Worm (Caenorhabditis elegans): ENCODE results near the gene sra-12.
"Not testable (repeated sequence)": the region's sequence is repeated elsewhere in the genome, so short reads cannot be mapped to it uniquely, and the experiment has no call there.

sra-12 gene

DNA sequence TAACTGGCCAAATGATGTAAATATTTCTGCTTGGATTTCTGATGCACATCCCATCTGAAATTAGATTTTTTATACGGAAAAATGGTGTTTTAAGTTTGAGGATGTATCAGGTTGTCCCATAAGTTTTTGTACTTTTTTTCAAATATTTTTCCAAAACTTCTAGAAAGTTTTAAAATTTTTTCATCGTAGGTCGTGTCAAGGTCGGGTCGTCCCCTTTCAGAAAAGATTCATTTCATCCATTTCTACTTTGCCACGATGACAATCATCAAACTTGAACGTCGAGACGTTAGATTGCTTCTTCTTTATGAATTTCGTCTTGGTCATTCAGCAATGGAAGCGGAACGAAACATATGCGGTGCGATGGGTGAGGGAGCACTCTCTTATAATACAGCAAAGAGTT, at the start of gene sra-12:
Gene sra-12, minus strand, starts transcription at position 101 of the 400 bp plus-strand sequence.
- not testable (repeated sequence) for TF ChIP-seq hlh-8, ceh-31, hlh-6 (tag; optimal IDR thresholded peaks at IDR 0.05)

ce11 chrII:10953065-10953464, 48.8 kb upstream of the sra-12 start, which contains the start of gene nos-1:
Gene nos-1, minus strand, starts transcription at chrII:10953165.
- no peak for TF ChIP-seq sox-2 (GFP tag; IDR thresholded peaks at IDR 0.05)
- no peak for TF ChIP-seq ceh-2 (tag; optimal IDR thresholded peaks at IDR 0.05)
- no peak for TF ChIP-seq npax-4 (tag; optimal IDR thresholded peaks at IDR 0.05)
- TF ChIP-seq unc-86 (tag; optimal IDR thresholded peaks at IDR 0.05): no peak
- no peak for TF ChIP-seq odd-2 (tag; optimal IDR thresholded peaks at IDR 0.05)
- no peak for TF ChIP-seq ceh-30 (tag; optimal IDR thresholded peaks at IDR 0.05)
- no peak for TF ChIP-seq ahr-1 (tag; optimal IDR thresholded peaks at IDR 0.05)
- no peak for TF ChIP-seq ceh-24 (tag; optimal IDR thresholded peaks at IDR 0.05)
- no peak for TF ChIP-seq unc-3 (GFP tag; conservative IDR thresholded peaks at IDR 0.05)
- TF ChIP-seq unc-3 (tag; optimal IDR thresholded peaks at IDR 0.05): no peak
- no peak for TF ChIP-seq lin-11 (tag; optimal IDR thresholded peaks at IDR 0.05)
- TF ChIP-seq ceh-45 (GFP tag; IDR thresholded peaks at IDR 0.05): no peak
- TF ChIP-seq ceh-19 (GFP tag; optimal IDR thresholded peaks at IDR 0.05): no peak
- TF ChIP-seq zip-5 (tag; optimal IDR thresholded peaks at IDR 0.05): no peak
- no peak for TF ChIP-seq hlh-13 (GFP tag; optimal IDR thresholded peaks at IDR 0.05)
- no peak for TF ChIP-seq pha-4 (tag; optimal IDR thresholded peaks at IDR 0.05)
- TF ChIP-seq dve-1 (tag; optimal IDR thresholded peaks at IDR 0.05): no peak
- TF ChIP-seq nhr-11 (tag; optimal IDR thresholded peaks at IDR 0.05): no peak
- no peak for TF ChIP-seq sdc-2 (tag; optimal IDR thresholded peaks at IDR 0.05)
- no peak for TF ChIP-seq ceh-31 (tag; optimal IDR thresholded peaks at IDR 0.05)
- TF ChIP-seq ttx-3 (tag; optimal IDR thresholded peaks at IDR 0.05): no peak

DNA sequence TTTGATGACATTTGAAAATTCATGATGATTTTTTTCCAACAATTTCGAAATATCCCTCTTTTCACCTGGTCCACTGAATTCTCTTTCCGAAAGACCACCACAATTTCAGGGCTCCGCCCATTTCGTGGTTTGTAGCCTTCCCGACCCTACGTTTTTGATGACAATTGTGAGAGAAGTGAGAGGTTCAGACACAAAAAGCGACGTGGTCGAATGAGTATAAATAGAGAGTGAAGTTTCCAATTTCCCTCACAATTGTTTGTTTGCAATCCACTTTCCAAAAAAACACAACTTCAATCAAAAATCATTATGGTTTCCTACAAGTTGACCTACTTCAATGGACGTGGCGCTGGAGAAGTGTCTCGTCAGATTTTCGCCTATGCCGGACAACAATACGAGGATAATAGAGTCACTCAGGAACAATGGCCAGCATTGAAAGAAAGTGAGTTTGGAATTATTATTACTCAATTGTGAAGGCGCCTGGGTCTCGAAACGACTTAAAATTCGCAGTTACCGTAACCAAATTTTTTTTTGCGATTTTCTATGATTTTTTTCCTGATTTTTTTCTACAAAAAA, 45.9 kb upstream of the sra-12 start, which contains the start of gene gst-5:
Gene gst-5, plus strand, starts transcription at position 246 of the 573 bp plus-strand sequence.
- TF ChIP-seq sox-4 (tag; optimal IDR thresholded peaks at IDR 0.05) (no peak), K09A11.1 (tag; optimal IDR thresholded peaks at IDR 0.05; ENCODE audit: insufficient read depth) (no peak), T23F11.4 (GFP tag; optimal IDR thresholded peaks at IDR 0.05) (no peak), pag-3 (tag; optimal IDR thresholded peaks at IDR 0.05; ENCODE audit: borderline replicate concordance) (no peak), nfya-1 (tag; optimal IDR thresholded peaks at IDR 0.05) (peak; percentile 12), ama-1 (optimal IDR thresholded peaks at IDR 0.05) (no peak), gmeb-2 (tag; optimal IDR thresholded peaks at IDR 0.05) (no peak), pha-4 (tag; optimal IDR thresholded peaks at IDR 0.05) (no peak), unc-55 (GFP tag; optimal IDR thresholded peaks at IDR 0.05) (peak; percentile 50), pax-1 (tag; optimal IDR thresholded peaks at IDR 0.05) (no peak), hlh-13 (GFP tag; optimal IDR thresholded peaks at IDR 0.05) (no peak), dve-1 (tag; optimal IDR thresholded peaks at IDR 0.05) (peak; percentile 28), che-1 (tag; optimal IDR thresholded peaks at IDR 0.05) (no peak), Y22D7AL.16 (tag; optimal IDR thresholded peaks at IDR 0.05) (no peak), dmd-4 (tag; optimal IDR thresholded peaks at IDR 0.05; ENCODE audit: borderline replicate concordance) (no peak), eyg-1 (tag; optimal IDR thresholded peaks at IDR 0.05) (no peak), ceh-18 (tag; optimal IDR thresholded peaks at IDR 0.05) (peak; percentile 29), fkh-10 (GFP tag; optimal IDR thresholded peaks at IDR 0.05) (no peak), unc-3 (GFP tag; conservative IDR thresholded peaks at IDR 0.05) (no peak), unc-3 (tag; optimal IDR thresholded peaks at IDR 0.05) (no peak), ceh-48 (tag; optimal IDR thresholded peaks at IDR 0.05) (no peak), fax-1 (tag; optimal IDR thresholded peaks at IDR 0.05) (no peak), ceh-14 (tag; optimal IDR thresholded peaks at IDR 0.05) (no peak), tbx-2 (tag; optimal IDR thresholded peaks at IDR 0.05) (no peak), pros-1 (tag; optimal IDR thresholded peaks at IDR 0.05) (no peak), npax-4 (tag; optimal IDR thresholded peaks at IDR 0.05) (no peak), ceh-6 (GFP tag; optimal IDR thresholded peaks at IDR 0.05) (no peak), C38D4.7 (GFP tag; optimal IDR thresholded peaks at IDR 0.05) (no peak), elt-2 (tag; optimal IDR thresholded peaks at IDR 0.05) (no peak), rnt-1 (tag; optimal IDR thresholded peaks at IDR 0.05) (no peak), ets-4 (tag; optimal IDR thresholded peaks at IDR 0.05) (no peak), hlh-6 (tag; optimal IDR thresholded peaks at IDR 0.05) (no peak), ceh-22 (tag; optimal IDR thresholded peaks at IDR 0.05) (no peak), C08G9.2 (tag; optimal IDR thresholded peaks at IDR 0.05) (no peak)

All from whole organism, late embryonic.